Fruit fly (Drosophila melanogaster): ENCODE data around the gene CG15602.

dm6 chrX:15817823-15818222 lies 18.6 kb downstream of the CG15602 start:
- no peak for TF ChIP-seq CTCF (optimal IDR thresholded peaks at IDR 0.05)
- no peak for TF ChIP-seq CG8478 (optimal IDR thresholded peaks at IDR 0.05)

All from S2 (cell line).